Worm (Caenorhabditis elegans) whole organism, L2 larva: ENCODE results near the gene C13B4.1.
A peak's percentile ranks its signal among the peaks of the same experiment; 100 is the strongest.

Experiments
- Y55F3AM.14 ChIP-seq: fragments of 200-800 bp; sonication (Bioruptor generic); optimal IDR thresholded peaks from 2 replicates; lab custom pipeline; 2018; ENCODE audit warnings: mild to moderate bottlenecking, missing genetic modification characterization, missing compliant biosample characterization
- ZK546.5 ChIP-seq: sonication (generic microtip); optimal IDR thresholded peaks from 2 replicates; lab custom pipeline; 2017; ENCODE audit warnings: missing biosample characterization, missing genetic modification characterization
- ceh-82 ChIP-seq: fragments of 150-350 bp; optimal IDR thresholded peaks from 2 replicates; lab custom pipeline; 2014; ENCODE audit warnings: missing biosample characterization, missing genetic modification characterization
- lin-13 ChIP-seq: fragments of 150-350 bp; optimal IDR thresholded peaks from 2 replicates; lab custom pipeline; 2014; ENCODE audit warnings: missing biosample characterization, missing genetic modification reagents, missing genetic modification characterization
- lin-39 ChIP-seq: fragments of 150-350 bp; optimal IDR thresholded peaks from 2 replicates; lab custom pipeline; 2014; ENCODE audit warnings: missing biosample characterization, missing genetic modification reagents, missing genetic modification characterization
- nhr-10 ChIP-seq: sonication (generic microtip); optimal IDR thresholded peaks from 2 replicates; lab custom pipeline; 2017; ENCODE audit warnings: missing biosample characterization, missing genetic modification characterization
- nhr-11 ChIP-seq: fragments of 150-350 bp; optimal IDR thresholded peaks from 2 replicates; lab custom pipeline; 2014; ENCODE audit warnings: missing biosample characterization, missing genetic modification characterization
- nhr-237 ChIP-seq: fragments of 150-350 bp; optimal IDR thresholded peaks from 2 replicates; lab custom pipeline; 2014; ENCODE audit warnings: missing biosample characterization, missing genetic modification characterization
- nhr-6 ChIP-seq: fragments of 150-350 bp; optimal IDR thresholded peaks from 2 replicates; lab custom pipeline; 2014; ENCODE audit warnings: missing biosample characterization, missing genetic modification characterization
- nhr-77 ChIP-seq: fragments of 150-350 bp; optimal IDR thresholded peaks from 2 replicates; lab custom pipeline; 2014; ENCODE audit warnings: missing biosample characterization, missing genetic modification characterization
- sma-9 ChIP-seq, 2 experiments: fragments of 150-350 bp in 1 of 2; sonication (generic microtip) in 1 of 2; optimal IDR thresholded peaks; 2 replicates each; lab custom pipeline; 2014 to 2016; ENCODE audit warnings: missing genetic modification characterization in 2 of 2, mild to moderate bottlenecking in 1 of 2, missing biosample characterization in 1 of 2, missing compliant biosample characterization in 1 of 2, missing genetic modification reagents in 1 of 2, moderate library complexity in 1 of 2
- unc-39 ChIP-seq: fragments of 150-350 bp; optimal IDR thresholded peaks from 2 replicates; lab custom pipeline; 2014; ENCODE audit warnings: missing biosample characterization, missing genetic modification characterization
- zag-1 ChIP-seq: fragments of 150-350 bp; optimal IDR thresholded peaks from 2 replicates; lab custom pipeline; 2014; ENCODE audit warnings: missing biosample characterization, missing genetic modification characterization
- ztf-11 ChIP-seq: sonication (generic microtip); optimal IDR thresholded peaks from 2 replicates; lab custom pipeline; 2017; ENCODE audit warnings: missing biosample characterization, missing genetic modification characterization

ce11 chrII:14496809-14497208 is 17.4 kb upstream of the C13B4.1 start:
- TF ChIP-seq nhr-237 (tag; lab: Kevin White, UChicago) (no peak), lin-39 (tag; lab: Kevin White, UChicago) (no peak), ztf-11 (tag; lab: Kevin White, UChicago) (no peak), zag-1 (tag; lab: Kevin White, UChicago) (no peak), nhr-10 (tag; lab: Kevin White, UChicago) (no peak), nhr-11 (tag; lab: Kevin White, UChicago) (no peak), lin-13 (GFP tag; lab: Kevin White, UChicago) (peak; percentile 76), unc-39 (no peak), nhr-6 (no peak), sma-9 (GFP tag; optimal IDR thresholded peaks at IDR 0.05; lab: Kevin White, UChicago) (peak; percentile 78), sma-9 (tag; optimal IDR thresholded peaks at IDR 0.05; lab: Kevin White, UChicago) (no peak), nhr-77 (tag; lab: Kevin White, UChicago) (peak; percentile 84), ZK546.5 (no peak), Y55F3AM.14 (peak; percentile 62), ceh-82 (tag; lab: Kevin White, UChicago) (no peak)
